Worm (Caenorhabditis elegans) whole organism, L2 larva: ENCODE data around the gene ZC266.1.

Experiments used
- R02D3.7 ChIP-seq: fragments of 150-350 bp; optimal IDR thresholded peaks from 2 replicates; lab custom pipeline; 2014; ENCODE audit warnings: missing biosample characterization, missing genetic modification characterization
- blmp-1 ChIP-seq: sonication (generic microtip); optimal IDR thresholded peaks from 2 replicates; lab custom pipeline; 2017; ENCODE audit warnings: missing genetic modification characterization, mild to moderate bottlenecking, missing compliant biosample characterization, antibody characterized with exemption, moderate library complexity; ENCODE audit not compliant: insufficient read depth
- ceh-82 ChIP-seq: fragments of 150-350 bp; optimal IDR thresholded peaks from 2 replicates; lab custom pipeline; 2014; ENCODE audit warnings: missing biosample characterization, missing genetic modification characterization
- elt-3 ChIP-seq: sonication (generic microtip); optimal IDR thresholded peaks from 2 replicates; lab custom pipeline; 2017; ENCODE audit warnings: missing biosample characterization, missing genetic modification characterization
- lin-13 ChIP-seq: fragments of 150-350 bp; optimal IDR thresholded peaks from 2 replicates; lab custom pipeline; 2014; ENCODE audit warnings: missing biosample characterization, missing genetic modification reagents, missing genetic modification characterization
- nhr-11 ChIP-seq: fragments of 150-350 bp; optimal IDR thresholded peaks from 2 replicates; lab custom pipeline; 2014; ENCODE audit warnings: missing biosample characterization, missing genetic modification characterization
- nhr-12 ChIP-seq: fragments of 150-350 bp; optimal IDR thresholded peaks from 2 replicates; lab custom pipeline; 2014; ENCODE audit warnings: missing biosample characterization, missing genetic modification characterization
- nhr-77 ChIP-seq: fragments of 150-350 bp; optimal IDR thresholded peaks from 2 replicates; lab custom pipeline; 2014; ENCODE audit warnings: missing biosample characterization, missing genetic modification characterization
- skn-1 ChIP-seq: sonication (generic microtip); optimal IDR thresholded peaks from 2 replicates; lab custom pipeline; 2017; ENCODE audit warnings: missing biosample characterization, missing genetic modification characterization
- snpc-4 ChIP-seq: fragments of 150-350 bp; optimal IDR thresholded peaks from 2 replicates; lab custom pipeline; 2014; ENCODE audit warnings: missing biosample characterization, missing genetic modification characterization
- ztf-4 ChIP-seq: fragments of 150-350 bp; optimal IDR thresholded peaks from 2 replicates; lab custom pipeline; 2014; ENCODE audit warnings: missing biosample characterization, missing genetic modification characterization

DNA sequence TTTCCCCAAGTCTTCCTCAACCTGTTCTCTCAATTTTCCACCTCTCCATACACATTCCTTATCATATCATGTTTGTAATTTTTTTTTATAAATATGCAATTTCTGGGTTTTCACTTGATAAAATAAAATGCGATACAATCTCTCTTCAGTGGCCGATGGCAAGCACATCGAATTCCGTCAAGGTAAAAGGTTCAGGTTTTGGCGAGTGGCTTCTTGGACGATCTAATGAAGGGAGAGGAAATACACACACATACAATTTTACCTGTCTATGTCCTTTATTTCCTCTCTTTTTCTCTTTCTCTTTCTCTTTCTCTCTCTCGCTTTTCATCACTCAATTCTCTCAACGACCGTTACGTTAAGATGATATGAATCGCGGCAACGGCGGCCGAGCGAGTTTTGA is 48.6 kb downstream of the ZC266.1 start:
- TF ChIP-seq skn-1 (no peak), ztf-4 (tag; lab: Kevin White, UChicago) (no peak), nhr-12 (tag; lab: Kevin White, UChicago) (no peak), nhr-11 (tag; lab: Kevin White, UChicago) (no peak), nhr-77 (tag; lab: Kevin White, UChicago) (no peak), ceh-82 (tag; lab: Kevin White, UChicago) (no peak), lin-13 (GFP tag; lab: Kevin White, UChicago) (no peak), blmp-1 (tag; lab: Kevin White, UChicago) (peak; percentile 77), snpc-4 (tag; lab: Kevin White, UChicago) (no peak), elt-3 (tag; lab: Kevin White, UChicago) (no peak), R02D3.7 (tag; lab: Kevin White, UChicago) (no peak)
